Fruit fly (Drosophila melanogaster) whole organism, prepupa: Measurements from ENCODE around the gene pns.

Source experiments
- OdsH ChIP-seq: fragments of 200-800 bp; sonication (Bioruptor generic); optimal IDR thresholded peaks from 3 replicates; lab custom pipeline; 2016; ENCODE audit warnings: missing biosample characterization, missing genetic modification characterization
- net ChIP-seq: fragments of 200-800 bp; sonication (Bioruptor generic); optimal IDR thresholded peaks from 3 replicates; lab custom pipeline; 2016; ENCODE audit warnings: missing biosample characterization, missing genetic modification characterization
- svp ChIP-seq: fragments of 200-800 bp; sonication (Bioruptor generic); peaks from one replicate; lab custom pipeline; 2016; ENCODE audit warnings: missing biosample characterization, missing genetic modification characterization

DNA sequence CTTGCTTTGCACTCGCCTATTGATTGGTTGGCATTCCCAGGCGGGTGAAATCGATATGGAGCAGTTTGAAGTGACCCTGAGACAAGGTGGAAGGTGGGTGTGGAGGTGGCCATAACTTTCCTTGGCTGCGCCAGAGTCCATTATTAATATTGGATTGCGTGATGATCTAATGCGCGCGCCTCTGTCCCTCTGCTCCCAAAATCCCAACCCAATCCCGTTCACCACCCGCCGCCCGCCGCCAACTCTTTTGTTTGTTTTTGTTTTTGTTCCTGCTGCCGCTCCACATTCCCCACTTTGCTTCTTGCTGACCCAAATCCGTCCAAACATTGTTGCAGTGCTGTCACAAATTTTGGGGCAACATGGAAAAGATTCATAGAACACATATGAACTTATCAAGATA is 34.1 kb downstream of the pns start:
- TF ChIP-seq OdsH (GFP tag; lab: Kevin White, UChicago): no peak
- no peak for TF ChIP-seq net (GFP tag; lab: Kevin White, UChicago)
- no peak for TF ChIP-seq svp (GFP tag; lab: Kevin White, UChicago)
